Worm (Caenorhabditis elegans) whole organism, L2 larva: ENCODE measurements around the gene Y53G8AL.4.

ENCODE experiments used
- C34F6.9 ChIP-seq: fragments of 150-350 bp; optimal IDR thresholded peaks from 2 replicates; lab custom pipeline; 2014; ENCODE audit warnings: missing biosample characterization, missing genetic modification characterization
- F13H6.1 ChIP-seq: sonication (generic microtip); optimal IDR thresholded peaks from 2 replicates; lab custom pipeline; 2016; ENCODE audit warnings: missing genetic modification characterization, missing compliant biosample characterization
- Y55F3AM.14 ChIP-seq: fragments of 200-800 bp; sonication (Bioruptor generic); optimal IDR thresholded peaks from 2 replicates; lab custom pipeline; 2018; ENCODE audit warnings: mild to moderate bottlenecking, missing genetic modification characterization, missing compliant biosample characterization
- ZK546.5 ChIP-seq: sonication (generic microtip); optimal IDR thresholded peaks from 2 replicates; lab custom pipeline; 2017; ENCODE audit warnings: missing biosample characterization, missing genetic modification characterization
- alr-1 ChIP-seq: fragments of 150-350 bp; optimal IDR thresholded peaks from 2 replicates; lab custom pipeline; 2014; ENCODE audit warnings: missing biosample characterization, missing genetic modification characterization
- aly-2 ChIP-seq: fragments of 150-350 bp; optimal IDR thresholded peaks from 2 replicates; lab custom pipeline; 2014; ENCODE audit warnings: missing biosample characterization, missing genetic modification characterization
- ama-1 ChIP-seq: fragments of 150-350 bp; optimal IDR thresholded peaks from 2 replicates; lab custom pipeline; 2018; ENCODE audit warnings: inconsistent platforms
- blmp-1 ChIP-seq: sonication (generic microtip); optimal IDR thresholded peaks from 2 replicates; lab custom pipeline; 2017; ENCODE audit warnings: missing genetic modification characterization, mild to moderate bottlenecking, missing compliant biosample characterization, antibody characterized with exemption, moderate library complexity; ENCODE audit not compliant: insufficient read depth
- ceh-82 ChIP-seq: fragments of 150-350 bp; optimal IDR thresholded peaks from 2 replicates; lab custom pipeline; 2014; ENCODE audit warnings: missing biosample characterization, missing genetic modification characterization
- crh-2 ChIP-seq: sonication (generic microtip); optimal IDR thresholded peaks from 2 replicates; lab custom pipeline; 2017; ENCODE audit warnings: missing biosample characterization, missing genetic modification characterization
- dmd-4 ChIP-seq: sonication (generic microtip); optimal IDR thresholded peaks from 2 replicates; lab custom pipeline; 2017; ENCODE audit warnings: missing biosample characterization, missing genetic modification characterization
- egl-27 ChIP-seq: sonication (generic microtip); optimal IDR thresholded peaks from 3 replicates; lab custom pipeline; 2017; ENCODE audit warnings: missing biosample characterization, missing genetic modification reagents, missing genetic modification characterization
- elt-1 ChIP-seq: fragments of 150-350 bp; optimal IDR thresholded peaks from 2 replicates; lab custom pipeline; 2014; ENCODE audit warnings: missing biosample characterization, missing genetic modification characterization
- elt-3 ChIP-seq: sonication (generic microtip); optimal IDR thresholded peaks from 2 replicates; lab custom pipeline; 2017; ENCODE audit warnings: missing biosample characterization, missing genetic modification characterization
- fos-1 ChIP-seq: fragments of 150-350 bp; optimal IDR thresholded peaks from 2 replicates; lab custom pipeline; 2014; ENCODE audit warnings: missing biosample characterization, missing genetic modification characterization
- gmeb-1 ChIP-seq: fragments of 150-350 bp; optimal IDR thresholded peaks from 2 replicates; lab custom pipeline; 2014; ENCODE audit warnings: missing biosample characterization, missing genetic modification characterization
- lin-13 ChIP-seq: fragments of 150-350 bp; optimal IDR thresholded peaks from 2 replicates; lab custom pipeline; 2014; ENCODE audit warnings: missing biosample characterization, missing genetic modification reagents, missing genetic modification characterization
- lin-39 ChIP-seq: fragments of 150-350 bp; optimal IDR thresholded peaks from 2 replicates; lab custom pipeline; 2014; ENCODE audit warnings: missing biosample characterization, missing genetic modification reagents, missing genetic modification characterization
- lsy-2 ChIP-seq, 2 experiments: fragments of 150-350 bp in 1 of 2; sonication (generic microtip) in 1 of 2; optimal IDR thresholded peaks; 2 replicates each; lab custom pipeline; 2014 to 2017; ENCODE audit warnings: missing biosample characterization in 2 of 2, missing genetic modification characterization in 2 of 2
- mab-5 ChIP-seq: fragments of 150-350 bp; optimal IDR thresholded peaks from 2 replicates; lab custom pipeline; 2014; ENCODE audit warnings: missing biosample characterization, missing genetic modification characterization
- mbf-1 ChIP-seq: sonication (generic microtip); optimal IDR thresholded peaks from 2 replicates; lab custom pipeline; 2017; ENCODE audit warnings: missing biosample characterization, missing genetic modification characterization
- mdl-1 ChIP-seq, 2 experiments: fragments of 150-350 bp in 1 of 2; sonication (generic microtip) in 1 of 2; optimal IDR thresholded peaks; 2 replicates each; lab custom pipeline; 2017; ENCODE audit warnings: missing biosample characterization in 2 of 2, missing genetic modification characterization in 2 of 2
- nhr-10 ChIP-seq: sonication (generic microtip); optimal IDR thresholded peaks from 2 replicates; lab custom pipeline; 2017; ENCODE audit warnings: missing biosample characterization, missing genetic modification characterization
- nhr-11 ChIP-seq: fragments of 150-350 bp; optimal IDR thresholded peaks from 2 replicates; lab custom pipeline; 2014; ENCODE audit warnings: missing biosample characterization, missing genetic modification characterization
- nhr-12 ChIP-seq: fragments of 150-350 bp; optimal IDR thresholded peaks from 2 replicates; lab custom pipeline; 2014; ENCODE audit warnings: missing biosample characterization, missing genetic modification characterization
- nhr-129 ChIP-seq: fragments of 150-350 bp; optimal IDR thresholded peaks from 2 replicates; lab custom pipeline; 2014; ENCODE audit warnings: missing biosample characterization, missing genetic modification characterization
- nhr-21 ChIP-seq: fragments of 150-350 bp; optimal IDR thresholded peaks from 2 replicates; lab custom pipeline; 2014; ENCODE audit warnings: missing biosample characterization, missing genetic modification characterization
- nhr-23 ChIP-seq: fragments of 150-350 bp; optimal IDR thresholded peaks from 2 replicates; lab custom pipeline; 2014; ENCODE audit warnings: missing biosample characterization, missing genetic modification reagents, missing genetic modification characterization
- nhr-237 ChIP-seq: fragments of 150-350 bp; optimal IDR thresholded peaks from 2 replicates; lab custom pipeline; 2014; ENCODE audit warnings: missing biosample characterization, missing genetic modification characterization
- nhr-25 ChIP-seq: fragments of 150-350 bp; sonication (generic microtip); optimal IDR thresholded peaks from 3 replicates; lab custom pipeline; 2014; ENCODE audit warnings: missing biosample characterization, missing genetic modification characterization
- nhr-6 ChIP-seq: fragments of 150-350 bp; optimal IDR thresholded peaks from 2 replicates; lab custom pipeline; 2014; ENCODE audit warnings: missing biosample characterization, missing genetic modification characterization
- peb-1 ChIP-seq: fragments of 150-350 bp; optimal IDR thresholded peaks from 2 replicates; lab custom pipeline; 2014; ENCODE audit warnings: missing biosample characterization, missing genetic modification characterization
- sem-4 ChIP-seq: fragments of 150-350 bp; optimal IDR thresholded peaks from 2 replicates; lab custom pipeline; 2014; ENCODE audit warnings: missing biosample characterization, missing genetic modification reagents, missing genetic modification characterization
- skn-1 ChIP-seq: sonication (generic microtip); optimal IDR thresholded peaks from 2 replicates; lab custom pipeline; 2017; ENCODE audit warnings: missing biosample characterization, missing genetic modification characterization
- sma-3 ChIP-seq: sonication (generic microtip); optimal IDR thresholded peaks from 2 replicates; lab custom pipeline; 2016; ENCODE audit warnings: missing genetic modification reagents, missing genetic modification characterization, missing compliant biosample characterization
- sma-9 ChIP-seq, 2 experiments: fragments of 150-350 bp in 1 of 2; sonication (generic microtip) in 1 of 2; optimal IDR thresholded peaks; 2 replicates each; lab custom pipeline; 2014 to 2016; ENCODE audit warnings: missing genetic modification characterization in 2 of 2, mild to moderate bottlenecking in 1 of 2, missing biosample characterization in 1 of 2, missing compliant biosample characterization in 1 of 2, missing genetic modification reagents in 1 of 2, moderate library complexity in 1 of 2
- snpc-4 ChIP-seq: fragments of 150-350 bp; optimal IDR thresholded peaks from 2 replicates; lab custom pipeline; 2014; ENCODE audit warnings: missing biosample characterization, missing genetic modification characterization
- unc-39 ChIP-seq: fragments of 150-350 bp; optimal IDR thresholded peaks from 2 replicates; lab custom pipeline; 2014; ENCODE audit warnings: missing biosample characterization, missing genetic modification characterization
- unc-55 ChIP-seq: fragments of 150-350 bp; sonication (generic microtip); optimal IDR thresholded peaks from 3 replicates; lab custom pipeline; 2014; ENCODE audit warnings: missing biosample characterization, missing genetic modification reagents, missing genetic modification characterization
- unc-62 ChIP-seq: fragments of 150-350 bp; optimal IDR thresholded peaks from 2 replicates; lab custom pipeline; 2014; ENCODE audit warnings: missing biosample characterization, missing genetic modification reagents, missing genetic modification characterization
- zag-1 ChIP-seq: fragments of 150-350 bp; optimal IDR thresholded peaks from 2 replicates; lab custom pipeline; 2014; ENCODE audit warnings: missing biosample characterization, missing genetic modification characterization
- ztf-1 ChIP-seq: fragments of 200-800 bp; sonication (Bioruptor generic); conservative IDR thresholded peaks from 2 replicates; pipeline ENCODE4 v1.3.6; 2022; ENCODE audit warnings: missing genetic modification characterization, missing compliant biosample characterization
- ztf-11 ChIP-seq: sonication (generic microtip); optimal IDR thresholded peaks from 2 replicates; lab custom pipeline; 2017; ENCODE audit warnings: missing biosample characterization, missing genetic modification characterization

The Y53G8AL.4 gene

ce11 chrIII:3271682-3272081, 21.2 kb upstream of the Y53G8AL.4 start:
- TF ChIP-seq sem-4 (tag; lab: Kevin White, UChicago) (peak; percentile 80), Y55F3AM.14 (GFP tag; lab: Kevin White, UChicago) (no peak), aly-2 (tag; lab: Kevin White, UChicago) (no peak), nhr-21 (tag; lab: Kevin White, UChicago) (peak; percentile 32), lin-39 (no peak), sma-9 (GFP tag; optimal IDR thresholded peaks at IDR 0.05; lab: Kevin White, UChicago) (peak; percentile 63), sma-9 (tag; optimal IDR thresholded peaks at IDR 0.05; lab: Kevin White, UChicago) (no peak), nhr-10 (no peak), sma-3 (GFP tag; lab: Kevin White, UChicago) (peak; percentile 67), skn-1 (no peak), lin-13 (GFP tag; lab: Kevin White, UChicago) (peak; percentile 40), peb-1 (tag; lab: Kevin White, UChicago) (no peak), alr-1 (tag; lab: Kevin White, UChicago) (no peak), C34F6.9 (peak; percentile 70), F13H6.1 (tag; lab: Kevin White, UChicago) (peak; percentile 91), unc-62 (no peak), mbf-1 (tag; lab: Kevin White, UChicago) (no peak), nhr-11 (no peak), unc-39 (tag; lab: Kevin White, UChicago) (no peak), unc-55 (GFP tag; lab: Kevin White, UChicago) (peak; percentile 36), nhr-237 (tag; lab: Kevin White, UChicago) (no peak), nhr-25 (tag; lab: Kevin White, UChicago) (peak; percentile 84), ZK546.5 (tag; lab: Kevin White, UChicago) (no peak), elt-3 (no peak), egl-27 (tag; lab: Kevin White, UChicago) (peak; percentile 19), mdl-1 (tag; optimal IDR thresholded peaks at IDR 0.05; lab: Kevin White, UChicago) (no peak), crh-2 (tag; lab: Kevin White, UChicago) (peak; percentile 66), lsy-2 (tag; optimal IDR thresholded peaks at IDR 0.05; lab: Kevin White, UChicago) (peak; percentile 25 to 77), nhr-6 (tag; lab: Kevin White, UChicago) (peak; percentile 79), blmp-1 (tag; lab: Kevin White, UChicago) (peak; percentile 85), zag-1 (tag; lab: Kevin White, UChicago) (no peak), nhr-12 (tag; lab: Kevin White, UChicago) (no peak), snpc-4 (peak; percentile 49), gmeb-1 (tag; lab: Kevin White, UChicago) (peak; percentile 24), ztf-11 (tag; lab: Kevin White, UChicago) (no peak), nhr-129 (peak; percentile 77), fos-1 (peak; percentile 48), elt-1 (tag; lab: Kevin White, UChicago) (no peak), nhr-23 (tag; lab: Kevin White, UChicago) (no peak)

DNA sequence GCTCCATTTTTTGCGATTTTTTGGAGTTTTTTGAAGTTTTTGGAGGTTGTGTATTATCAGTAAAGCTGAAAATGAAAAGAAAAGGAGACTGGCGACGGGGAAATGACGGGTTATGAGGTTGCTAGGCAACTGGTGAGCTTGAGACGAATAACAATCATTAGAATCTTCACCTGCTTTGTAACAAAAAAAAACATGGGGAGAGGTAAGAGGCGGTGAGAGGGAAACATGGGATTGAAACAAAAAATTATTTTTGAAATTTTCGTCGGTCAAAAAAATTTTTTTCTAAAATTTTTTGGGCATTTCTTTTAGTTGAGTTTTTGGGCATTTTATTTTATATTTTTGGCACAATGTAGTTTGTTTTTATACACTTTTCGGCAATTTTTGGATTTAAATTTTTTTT, 16.2 kb upstream of the Y53G8AL.4 start, which contains the start of gene Y53G8AM.7:
TSS of gene Y53G8AM.7 (minus strand) at position 101 of the 400 bp plus-strand sequence.
- TF ChIP-seq mab-5 (tag; lab: Kevin White, UChicago): no peak
- TF ChIP-seq zag-1 (tag; lab: Kevin White, UChicago): no peak
- TF ChIP-seq nhr-10: no peak
- TF ChIP-seq nhr-21 (tag; lab: Kevin White, UChicago): no peak
- TF ChIP-seq elt-3: no peak
- TF ChIP-seq egl-27 (tag; lab: Kevin White, UChicago): no peak
- no peak for TF ChIP-seq ceh-82 (tag; lab: Kevin White, UChicago)
- no peak for TF ChIP-seq blmp-1 (tag; lab: Kevin White, UChicago)
- no peak for TF ChIP-seq unc-55 (GFP tag; lab: Kevin White, UChicago)
- TF ChIP-seq ZK546.5 (tag; lab: Kevin White, UChicago): no peak
- TF ChIP-seq sma-3 (GFP tag; lab: Kevin White, UChicago): no peak
- TF ChIP-seq ztf-1 (GFP tag; lab: Robert Waterston, UW): no peak
- no peak for TF ChIP-seq dmd-4 (tag; lab: Kevin White, UChicago)
- no peak for TF ChIP-seq nhr-6 (tag; lab: Kevin White, UChicago)
- no peak for TF ChIP-seq peb-1 (tag; lab: Kevin White, UChicago)
- no peak for TF ChIP-seq ama-1 (lab: Kevin White, UChicago)
- TF ChIP-seq, all 48 proteins: peak for 0
